Worm (Caenorhabditis elegans): ENCODE measurements around the gene srt-39.

Gene srt-39

DNA sequence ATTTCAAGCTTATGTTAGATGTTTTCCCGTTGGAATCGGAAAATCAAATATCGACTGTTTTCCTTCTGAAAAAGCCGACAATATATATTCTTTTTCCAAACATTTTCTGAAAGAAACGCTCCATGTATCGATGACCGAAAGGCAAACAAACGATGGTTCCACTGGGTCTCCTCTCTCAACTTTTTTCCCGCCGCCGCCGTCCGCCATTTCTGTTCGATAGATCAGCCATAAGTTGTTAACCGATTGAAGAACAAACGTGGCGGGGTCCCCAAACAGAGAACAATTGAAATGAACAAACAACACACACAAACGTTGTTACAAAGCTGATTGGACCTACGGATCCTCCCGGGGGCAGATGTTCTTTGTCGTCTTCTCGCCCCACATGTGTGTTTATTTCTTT, 18.0 kb upstream of the srt-39 start:
- TF ChIP-seq klf-2 (GFP tag; conservative IDR thresholded peaks at IDR 0.05) (no peak), T22C8.4 (GFP tag; IDR thresholded peaks at IDR 0.05) (no peak), ztf-29 (GFP tag; IDR thresholded peaks at IDR 0.05) (no peak), med-1 (GFP tag; optimal IDR thresholded peaks at IDR 0.05; ENCODE audit: insufficient read depth) (no peak)

DNA sequence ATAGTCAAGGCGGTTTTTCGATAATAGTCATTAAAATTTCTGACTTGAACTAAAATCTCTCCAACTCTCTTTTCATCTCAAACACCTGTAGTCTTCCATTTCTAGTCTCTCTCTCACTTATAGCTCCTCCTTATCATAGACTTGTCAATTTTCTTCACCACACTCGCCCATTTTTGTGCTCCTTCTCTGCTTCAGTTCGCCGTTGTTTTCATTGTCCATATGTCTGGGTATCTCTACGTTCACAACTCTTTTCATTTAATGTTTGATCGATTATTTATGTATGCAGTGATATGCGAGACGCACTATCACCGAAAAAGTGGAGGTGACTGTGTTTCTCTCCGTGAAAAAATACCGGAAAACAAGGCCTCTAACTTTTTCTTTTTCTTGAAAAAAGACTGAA, 16.9 kb upstream of the srt-39 start:
- no peak for TF ChIP-seq ztf-29 (GFP tag; IDR thresholded peaks at IDR 0.05)
- TF ChIP-seq ref-1 (GFP tag; conservative IDR thresholded peaks at IDR 0.05) = no peak
- no peak for TF ChIP-seq cog-1 (tag; optimal IDR thresholded peaks at IDR 0.05)
- no peak for TF ChIP-seq klf-2 (GFP tag; conservative IDR thresholded peaks at IDR 0.05)

DNA sequence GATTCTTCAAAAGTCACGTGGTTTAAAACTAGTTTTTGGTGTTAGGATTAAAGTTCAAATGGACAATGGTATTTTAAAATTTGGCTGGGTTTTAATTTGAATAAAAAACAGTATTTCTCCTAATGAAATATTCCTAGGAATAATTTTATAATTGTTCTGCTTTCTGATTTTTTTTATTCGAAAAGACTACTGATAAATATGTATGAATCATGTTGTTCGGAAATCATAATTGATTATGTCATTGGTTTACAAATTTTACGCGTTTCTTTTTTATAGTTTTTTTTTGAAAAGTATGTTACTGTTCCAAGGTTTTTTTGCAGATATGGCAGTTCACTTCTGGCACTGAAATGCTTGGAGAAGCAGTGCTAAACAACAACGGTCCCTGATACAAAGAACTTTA, 16.3 kb upstream of the srt-39 start, which contains the start of gene F28C1.3:
Gene F28C1.3, plus strand, starts transcription at position 301 of the 400 bp plus-strand sequence.
- TF ChIP-seq ztf-29 (GFP tag; IDR thresholded peaks at IDR 0.05) = no peak
- TF ChIP-seq T22C8.4 (GFP tag; IDR thresholded peaks at IDR 0.05) = no peak
- no peak for TF ChIP-seq ztf-23 (GFP tag; IDR thresholded peaks at IDR 0.05)
- no peak for TF ChIP-seq flt-1 (GFP tag; IDR thresholded peaks at IDR 0.05)
- no peak for TF ChIP-seq tab-1 (GFP tag; IDR thresholded peaks at IDR 0.05)
- TF ChIP-seq med-1 (GFP tag; optimal IDR thresholded peaks at IDR 0.05; ENCODE audit: insufficient read depth) = no peak
- no peak for TF ChIP-seq klf-2 (GFP tag; conservative IDR thresholded peaks at IDR 0.05)
- no peak for TF ChIP-seq cog-1 (tag; optimal IDR thresholded peaks at IDR 0.05)
- TF ChIP-seq ref-1 (GFP tag; conservative IDR thresholded peaks at IDR 0.05) = no peak

DNA sequence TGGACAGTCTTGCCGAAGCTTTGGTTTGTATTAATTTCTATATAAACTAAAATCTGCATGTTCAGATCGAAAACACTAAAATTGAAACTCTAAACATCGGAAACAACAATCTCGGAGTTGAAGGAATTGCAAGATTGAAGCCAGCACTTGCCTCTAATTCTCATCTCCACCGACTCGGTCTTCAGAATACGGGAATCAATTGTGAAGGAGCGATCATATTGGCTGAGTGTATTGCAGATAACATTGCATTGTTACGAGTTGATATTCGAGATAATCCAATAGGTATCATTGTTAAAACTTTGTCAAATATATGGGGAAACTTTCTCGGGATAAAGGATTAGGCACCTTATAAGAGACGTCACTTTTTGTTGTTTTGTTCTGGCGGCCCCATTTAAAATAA, 14.4 kb upstream of the srt-39 start:
- no peak for TF ChIP-seq ztf-23 (GFP tag; IDR thresholded peaks at IDR 0.05)
- TF ChIP-seq med-1 (GFP tag; optimal IDR thresholded peaks at IDR 0.05; ENCODE audit: insufficient read depth) = no peak
- no peak for TF ChIP-seq T22C8.4 (GFP tag; IDR thresholded peaks at IDR 0.05)
- no peak for TF ChIP-seq tab-1 (GFP tag; IDR thresholded peaks at IDR 0.05)
- no peak for TF ChIP-seq ztf-29 (GFP tag; IDR thresholded peaks at IDR 0.05)
- no peak for TF ChIP-seq cog-1 (tag; optimal IDR thresholded peaks at IDR 0.05)
- no peak for TF ChIP-seq flt-1 (GFP tag; IDR thresholded peaks at IDR 0.05)
- TF ChIP-seq klf-2 (GFP tag; conservative IDR thresholded peaks at IDR 0.05) = no peak
- TF ChIP-seq ref-1 (GFP tag; conservative IDR thresholded peaks at IDR 0.05) = no peak

DNA sequence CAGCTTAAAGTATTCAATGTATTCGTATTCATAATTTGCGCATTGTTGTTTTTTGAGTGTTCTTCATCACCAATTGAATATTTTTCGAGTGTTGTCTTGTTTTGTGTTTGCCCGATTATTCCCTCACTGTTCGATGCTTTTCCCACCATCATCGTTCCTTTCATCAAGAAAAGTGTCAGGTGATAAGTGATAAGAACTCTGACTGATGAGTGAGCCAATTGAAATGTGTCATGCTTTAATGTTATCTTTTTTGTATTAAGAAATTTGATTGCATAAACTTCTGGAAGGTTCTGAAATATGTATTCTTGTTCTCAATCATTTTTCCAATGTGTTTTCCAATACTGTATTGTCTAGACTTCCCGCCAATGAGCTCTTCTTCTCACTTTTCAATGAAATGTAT, 9.3 kb upstream of the srt-39 start:
- TF ChIP-seq flt-1 (GFP tag; IDR thresholded peaks at IDR 0.05) (no peak), ztf-23 (GFP tag; IDR thresholded peaks at IDR 0.05) (no peak), tab-1 (GFP tag; IDR thresholded peaks at IDR 0.05) (no peak), cog-1 (tag; optimal IDR thresholded peaks at IDR 0.05) (no peak), med-1 (GFP tag; optimal IDR thresholded peaks at IDR 0.05; ENCODE audit: insufficient read depth) (no peak), klf-2 (GFP tag; conservative IDR thresholded peaks at IDR 0.05) (no peak), ref-1 (GFP tag; conservative IDR thresholded peaks at IDR 0.05) (no peak), ztf-29 (GFP tag; IDR thresholded peaks at IDR 0.05) (no peak), T22C8.4 (GFP tag; IDR thresholded peaks at IDR 0.05) (no peak)

DNA sequence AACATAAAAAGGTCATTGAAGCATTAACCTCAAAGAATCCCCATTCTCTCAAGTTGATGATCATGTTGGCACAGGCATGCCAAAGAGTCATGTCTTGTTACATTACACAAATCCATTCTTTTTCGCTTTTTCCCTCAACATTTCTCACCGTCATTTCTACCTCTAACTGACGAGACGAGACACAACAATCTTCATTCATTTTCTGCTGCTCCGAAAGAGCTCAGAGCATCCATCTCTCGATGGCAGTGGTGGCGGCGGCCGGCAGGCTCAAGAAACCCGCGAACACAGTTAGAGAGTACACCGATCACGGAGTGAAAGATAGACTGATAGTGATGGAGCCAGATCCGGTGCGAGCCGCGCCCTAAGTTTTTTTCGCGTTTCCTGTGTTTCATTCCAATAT, 7.5 kb upstream of the srt-39 start:
- TF ChIP-seq tab-1 (GFP tag; IDR thresholded peaks at IDR 0.05) (no peak), T22C8.4 (GFP tag; IDR thresholded peaks at IDR 0.05) (no peak), cog-1 (tag; optimal IDR thresholded peaks at IDR 0.05) (no peak), ztf-29 (GFP tag; IDR thresholded peaks at IDR 0.05) (no peak)

DNA sequence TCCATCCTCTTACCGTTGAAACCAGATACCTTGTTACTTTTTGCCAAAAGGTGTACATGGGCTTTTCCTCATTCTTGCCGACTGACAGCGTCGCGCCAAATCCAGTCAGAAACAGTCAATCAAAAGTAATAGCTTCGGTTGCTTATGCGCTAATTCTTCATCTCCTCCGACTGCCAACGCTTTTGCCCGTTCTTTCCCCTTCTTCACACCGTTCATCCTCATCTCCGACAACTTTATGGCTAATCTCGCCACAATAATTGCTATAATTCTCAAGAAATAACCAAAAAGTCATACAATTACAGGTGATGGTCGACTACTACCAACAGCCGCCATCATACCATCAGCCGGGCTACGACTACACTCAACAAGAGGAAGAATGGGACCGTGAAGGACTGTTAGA, 6.6 kb upstream of the srt-39 start, which contains the start of gene atn-1:
Gene atn-1, plus strand, starts transcription at position 301 of the 400 bp plus-strand sequence.
- no peak for TF ChIP-seq ztf-29 (GFP tag; IDR thresholded peaks at IDR 0.05)
- no peak for TF ChIP-seq flt-1 (GFP tag; IDR thresholded peaks at IDR 0.05)
- no peak for TF ChIP-seq ref-1 (GFP tag; conservative IDR thresholded peaks at IDR 0.05)
- TF ChIP-seq tab-1 (GFP tag; IDR thresholded peaks at IDR 0.05) = no peak
- TF ChIP-seq ztf-23 (GFP tag; IDR thresholded peaks at IDR 0.05) = no peak
- no peak for TF ChIP-seq cog-1 (tag; optimal IDR thresholded peaks at IDR 0.05)
- TF ChIP-seq med-1 (GFP tag; optimal IDR thresholded peaks at IDR 0.05; ENCODE audit: insufficient read depth) = no peak
- no peak for TF ChIP-seq T22C8.4 (GFP tag; IDR thresholded peaks at IDR 0.05)
- no peak for TF ChIP-seq klf-2 (GFP tag; conservative IDR thresholded peaks at IDR 0.05)

DNA sequence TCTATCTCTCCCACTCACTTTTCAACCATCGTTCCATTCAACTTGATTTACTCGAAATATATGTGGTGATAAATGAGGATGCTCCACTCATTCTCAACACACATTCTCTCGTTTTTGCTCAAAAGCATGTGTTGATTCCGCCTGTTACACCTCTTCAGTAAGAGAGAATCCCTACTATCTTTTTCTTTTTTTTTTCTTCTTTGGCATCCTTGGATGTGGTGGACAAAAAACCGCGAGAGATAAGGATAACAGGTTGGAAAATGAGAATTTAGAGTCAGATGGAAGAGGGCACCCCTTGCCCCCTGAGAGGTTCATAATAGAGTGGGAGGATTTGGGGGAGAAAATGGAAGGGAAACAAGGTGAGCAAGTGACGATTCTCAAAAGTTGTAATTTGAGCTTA, 5.7 kb upstream of the srt-39 start:
- TF ChIP-seq ztf-29 (GFP tag; IDR thresholded peaks at IDR 0.05) = no peak
- no peak for TF ChIP-seq klf-2 (GFP tag; conservative IDR thresholded peaks at IDR 0.05)
- no peak for TF ChIP-seq flt-1 (GFP tag; IDR thresholded peaks at IDR 0.05)
- TF ChIP-seq cog-1 (tag; optimal IDR thresholded peaks at IDR 0.05) = no peak
- TF ChIP-seq tab-1 (GFP tag; IDR thresholded peaks at IDR 0.05) = no peak
- TF ChIP-seq ztf-23 (GFP tag; IDR thresholded peaks at IDR 0.05) = no peak
- no peak for TF ChIP-seq T22C8.4 (GFP tag; IDR thresholded peaks at IDR 0.05)
- TF ChIP-seq ref-1 (GFP tag; conservative IDR thresholded peaks at IDR 0.05) = no peak
- TF ChIP-seq med-1 (GFP tag; optimal IDR thresholded peaks at IDR 0.05; ENCODE audit: insufficient read depth) = no peak

DNA sequence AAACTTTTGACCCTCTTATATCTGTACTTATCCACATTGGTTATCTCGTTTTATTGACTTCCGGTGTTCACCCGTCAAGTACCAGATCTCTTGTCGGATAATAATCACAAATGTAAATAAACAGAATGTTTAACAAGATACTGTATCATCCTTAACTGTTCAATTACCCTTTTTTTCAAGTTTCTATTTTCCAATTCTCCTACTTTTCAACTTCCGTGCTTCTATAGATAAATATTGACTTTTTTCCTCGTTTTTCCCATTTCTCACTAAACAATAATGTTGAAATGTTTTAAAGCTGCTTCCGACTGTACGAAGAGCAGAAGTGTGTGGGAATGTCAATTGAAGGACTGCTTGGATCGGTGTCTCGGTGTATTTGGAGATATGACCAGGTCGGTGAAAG, 2.2 kb downstream of the srt-39 start, which contains the start of gene inx-11:
Gene inx-11, plus strand, starts transcription at position 301 of the 400 bp plus-strand sequence.
- TF ChIP-seq tab-1 (GFP tag; IDR thresholded peaks at IDR 0.05) = no peak

DNA sequence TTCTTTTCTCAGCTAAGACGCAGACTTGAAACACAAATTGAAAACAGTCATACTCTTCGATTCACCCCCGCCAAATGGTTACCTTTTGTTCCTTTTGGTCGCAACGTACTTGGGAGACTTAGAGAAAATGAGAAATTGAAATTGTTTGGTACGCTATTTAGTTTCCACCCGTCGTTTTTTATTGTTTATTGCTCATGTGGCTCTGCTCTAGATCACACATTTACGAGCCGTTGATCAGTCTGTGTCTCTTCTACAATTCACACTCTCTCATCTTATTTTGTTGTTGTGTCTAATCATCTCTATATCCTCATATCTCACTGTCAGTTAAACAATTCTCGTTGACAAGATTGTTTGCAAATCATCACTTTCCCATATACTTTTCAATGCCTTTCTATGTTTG, 3.3 kb downstream of the srt-39 start:
- TF ChIP-seq cog-1 (tag; optimal IDR thresholded peaks at IDR 0.05) = no peak
- TF ChIP-seq tab-1 (GFP tag; IDR thresholded peaks at IDR 0.05) = no peak
- TF ChIP-seq flt-1 (GFP tag; IDR thresholded peaks at IDR 0.05) = no peak
- TF ChIP-seq klf-2 (GFP tag; conservative IDR thresholded peaks at IDR 0.05) = no peak
- TF ChIP-seq ztf-23 (GFP tag; IDR thresholded peaks at IDR 0.05) = no peak
- no peak for TF ChIP-seq T22C8.4 (GFP tag; IDR thresholded peaks at IDR 0.05)
- TF ChIP-seq ref-1 (GFP tag; conservative IDR thresholded peaks at IDR 0.05) = no peak
- TF ChIP-seq ztf-29 (GFP tag; IDR thresholded peaks at IDR 0.05) = no peak
- TF ChIP-seq med-1 (GFP tag; optimal IDR thresholded peaks at IDR 0.05; ENCODE audit: insufficient read depth) = no peak
